Fruit fly (Drosophila melanogaster): Measurements from ENCODE around the gene Es2.

DNA sequence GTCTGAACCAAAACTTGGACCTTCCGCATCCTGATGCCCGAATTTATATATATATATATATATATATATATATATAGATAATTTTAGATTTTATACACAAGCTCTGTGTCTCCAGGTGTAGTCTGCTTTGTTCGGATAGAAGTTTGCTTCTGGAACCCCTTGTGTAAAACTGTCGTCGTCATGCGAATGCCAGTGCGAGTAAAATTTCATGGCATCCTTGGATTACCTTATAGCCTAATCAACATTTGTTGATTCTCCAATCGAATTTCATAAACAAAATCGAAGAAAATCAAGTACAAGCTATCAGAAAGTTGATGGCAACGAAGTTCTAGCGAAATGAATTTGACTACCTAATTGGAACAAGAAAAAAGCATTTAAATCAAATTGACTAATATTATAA is 3.7 kb upstream of the Es2 start, which contains the start of gene CG32713:
- TF ChIP-seq CG14711 (tag; optimal IDR thresholded peaks at IDR 0.05), result no peak
- no peak for TF ChIP-seq kay (GFP tag; ENCODE audit: borderline replicate concordance)
- TF ChIP-seq ovo (GFP tag; optimal IDR thresholded peaks at IDR 0.05), result no peak
- TF ChIP-seq bab1 (GFP tag; optimal IDR thresholded peaks at IDR 0.05), result no peak
- TF ChIP-seq cnc (optimal IDR thresholded peaks at IDR 0.05), result no peak
- no peak for TF ChIP-seq toe (GFP tag; optimal IDR thresholded peaks at IDR 0.05)
- TF ChIP-seq CG11617 (GFP tag; optimal IDR thresholded peaks at IDR 0.05), result no peak
- TF ChIP-seq CG7101 (tag; optimal IDR thresholded peaks at IDR 0.05), result no peak
